Worm (Caenorhabditis elegans) whole organism, L2 larva: ENCODE data around the gene gex-4.

Experiments
- C34F6.9 ChIP-seq: fragments of 150-350 bp; optimal IDR thresholded peaks from 2 replicates; lab custom pipeline; 2014; ENCODE audit warnings: missing biosample characterization, missing genetic modification characterization
- F13H6.1 ChIP-seq: sonication (generic microtip); optimal IDR thresholded peaks from 2 replicates; lab custom pipeline; 2016; ENCODE audit warnings: missing genetic modification characterization, missing compliant biosample characterization
- R02D3.7 ChIP-seq: fragments of 150-350 bp; optimal IDR thresholded peaks from 2 replicates; lab custom pipeline; 2014; ENCODE audit warnings: missing biosample characterization, missing genetic modification characterization
- Y55F3AM.14 ChIP-seq: fragments of 200-800 bp; sonication (Bioruptor generic); optimal IDR thresholded peaks from 2 replicates; lab custom pipeline; 2018; ENCODE audit warnings: mild to moderate bottlenecking, missing genetic modification characterization, missing compliant biosample characterization
- ZK546.5 ChIP-seq: sonication (generic microtip); optimal IDR thresholded peaks from 2 replicates; lab custom pipeline; 2017; ENCODE audit warnings: missing biosample characterization, missing genetic modification characterization
- alr-1 ChIP-seq: fragments of 150-350 bp; optimal IDR thresholded peaks from 2 replicates; lab custom pipeline; 2014; ENCODE audit warnings: missing biosample characterization, missing genetic modification characterization
- aly-2 ChIP-seq: fragments of 150-350 bp; optimal IDR thresholded peaks from 2 replicates; lab custom pipeline; 2014; ENCODE audit warnings: missing biosample characterization, missing genetic modification characterization
- ama-1 ChIP-seq: fragments of 150-350 bp; optimal IDR thresholded peaks from 2 replicates; lab custom pipeline; 2018; ENCODE audit warnings: inconsistent platforms
- blmp-1 ChIP-seq: sonication (generic microtip); optimal IDR thresholded peaks from 2 replicates; lab custom pipeline; 2017; ENCODE audit warnings: missing genetic modification characterization, mild to moderate bottlenecking, missing compliant biosample characterization, antibody characterized with exemption, moderate library complexity; ENCODE audit not compliant: insufficient read depth
- ceh-16 ChIP-seq: fragments of 150-350 bp; optimal IDR thresholded peaks from 2 replicates; lab custom pipeline; 2014; ENCODE audit warnings: missing biosample characterization, missing genetic modification characterization
- ceh-82 ChIP-seq: fragments of 150-350 bp; optimal IDR thresholded peaks from 2 replicates; lab custom pipeline; 2014; ENCODE audit warnings: missing biosample characterization, missing genetic modification characterization
- crh-2 ChIP-seq: sonication (generic microtip); optimal IDR thresholded peaks from 2 replicates; lab custom pipeline; 2017; ENCODE audit warnings: missing biosample characterization, missing genetic modification characterization
- dmd-4 ChIP-seq: sonication (generic microtip); optimal IDR thresholded peaks from 2 replicates; lab custom pipeline; 2017; ENCODE audit warnings: missing biosample characterization, missing genetic modification characterization
- egl-27 ChIP-seq: sonication (generic microtip); optimal IDR thresholded peaks from 3 replicates; lab custom pipeline; 2017; ENCODE audit warnings: missing biosample characterization, missing genetic modification reagents, missing genetic modification characterization
- elt-1 ChIP-seq: fragments of 150-350 bp; optimal IDR thresholded peaks from 2 replicates; lab custom pipeline; 2014; ENCODE audit warnings: missing biosample characterization, missing genetic modification characterization
- elt-3 ChIP-seq: sonication (generic microtip); optimal IDR thresholded peaks from 2 replicates; lab custom pipeline; 2017; ENCODE audit warnings: missing biosample characterization, missing genetic modification characterization
- fos-1 ChIP-seq: fragments of 150-350 bp; optimal IDR thresholded peaks from 2 replicates; lab custom pipeline; 2014; ENCODE audit warnings: missing biosample characterization, missing genetic modification characterization
- gmeb-1 ChIP-seq: fragments of 150-350 bp; optimal IDR thresholded peaks from 2 replicates; lab custom pipeline; 2014; ENCODE audit warnings: missing biosample characterization, missing genetic modification characterization
- lin-11 ChIP-seq: fragments of 150-350 bp; sonication (generic microtip); optimal IDR thresholded peaks from 2 replicates; lab custom pipeline; 2014; ENCODE audit warnings: missing biosample characterization, missing genetic modification characterization, inconsistent platforms, mixed read lengths
- lin-13 ChIP-seq: fragments of 150-350 bp; optimal IDR thresholded peaks from 2 replicates; lab custom pipeline; 2014; ENCODE audit warnings: missing biosample characterization, missing genetic modification reagents, missing genetic modification characterization
- lin-39 ChIP-seq: fragments of 150-350 bp; optimal IDR thresholded peaks from 2 replicates; lab custom pipeline; 2014; ENCODE audit warnings: missing biosample characterization, missing genetic modification reagents, missing genetic modification characterization
- lsy-2 ChIP-seq, 2 experiments: fragments of 150-350 bp in 1 of 2; sonication (generic microtip) in 1 of 2; optimal IDR thresholded peaks; 2 replicates each; lab custom pipeline; 2014 to 2017; ENCODE audit warnings: missing biosample characterization in 2 of 2, missing genetic modification characterization in 2 of 2
- mab-5 ChIP-seq: fragments of 150-350 bp; optimal IDR thresholded peaks from 2 replicates; lab custom pipeline; 2014; ENCODE audit warnings: missing biosample characterization, missing genetic modification characterization
- mbf-1 ChIP-seq: sonication (generic microtip); optimal IDR thresholded peaks from 2 replicates; lab custom pipeline; 2017; ENCODE audit warnings: missing biosample characterization, missing genetic modification characterization
- mdl-1 ChIP-seq, 2 experiments: fragments of 150-350 bp in 1 of 2; sonication (generic microtip) in 1 of 2; optimal IDR thresholded peaks; 2 replicates each; lab custom pipeline; 2017; ENCODE audit warnings: missing biosample characterization in 2 of 2, missing genetic modification characterization in 2 of 2
- nhr-10 ChIP-seq: sonication (generic microtip); optimal IDR thresholded peaks from 2 replicates; lab custom pipeline; 2017; ENCODE audit warnings: missing biosample characterization, missing genetic modification characterization
- nhr-11 ChIP-seq: fragments of 150-350 bp; optimal IDR thresholded peaks from 2 replicates; lab custom pipeline; 2014; ENCODE audit warnings: missing biosample characterization, missing genetic modification characterization
- nhr-12 ChIP-seq: fragments of 150-350 bp; optimal IDR thresholded peaks from 2 replicates; lab custom pipeline; 2014; ENCODE audit warnings: missing biosample characterization, missing genetic modification characterization
- nhr-129 ChIP-seq: fragments of 150-350 bp; optimal IDR thresholded peaks from 2 replicates; lab custom pipeline; 2014; ENCODE audit warnings: missing biosample characterization, missing genetic modification characterization
- nhr-21 ChIP-seq: fragments of 150-350 bp; optimal IDR thresholded peaks from 2 replicates; lab custom pipeline; 2014; ENCODE audit warnings: missing biosample characterization, missing genetic modification characterization
- nhr-23 ChIP-seq: fragments of 150-350 bp; optimal IDR thresholded peaks from 2 replicates; lab custom pipeline; 2014; ENCODE audit warnings: missing biosample characterization, missing genetic modification reagents, missing genetic modification characterization
- nhr-237 ChIP-seq: fragments of 150-350 bp; optimal IDR thresholded peaks from 2 replicates; lab custom pipeline; 2014; ENCODE audit warnings: missing biosample characterization, missing genetic modification characterization
- nhr-25 ChIP-seq: fragments of 150-350 bp; sonication (generic microtip); optimal IDR thresholded peaks from 3 replicates; lab custom pipeline; 2014; ENCODE audit warnings: missing biosample characterization, missing genetic modification characterization
- nhr-6 ChIP-seq: fragments of 150-350 bp; optimal IDR thresholded peaks from 2 replicates; lab custom pipeline; 2014; ENCODE audit warnings: missing biosample characterization, missing genetic modification characterization
- nhr-77 ChIP-seq: fragments of 150-350 bp; optimal IDR thresholded peaks from 2 replicates; lab custom pipeline; 2014; ENCODE audit warnings: missing biosample characterization, missing genetic modification characterization
- peb-1 ChIP-seq: fragments of 150-350 bp; optimal IDR thresholded peaks from 2 replicates; lab custom pipeline; 2014; ENCODE audit warnings: missing biosample characterization, missing genetic modification characterization
- sem-4 ChIP-seq: fragments of 150-350 bp; optimal IDR thresholded peaks from 2 replicates; lab custom pipeline; 2014; ENCODE audit warnings: missing biosample characterization, missing genetic modification reagents, missing genetic modification characterization
- skn-1 ChIP-seq: sonication (generic microtip); optimal IDR thresholded peaks from 2 replicates; lab custom pipeline; 2017; ENCODE audit warnings: missing biosample characterization, missing genetic modification characterization
- sma-3 ChIP-seq: sonication (generic microtip); optimal IDR thresholded peaks from 2 replicates; lab custom pipeline; 2016; ENCODE audit warnings: missing genetic modification reagents, missing genetic modification characterization, missing compliant biosample characterization
- sma-9 ChIP-seq, 2 experiments: fragments of 150-350 bp in 1 of 2; sonication (generic microtip) in 1 of 2; optimal IDR thresholded peaks; 2 replicates each; lab custom pipeline; 2014 to 2016; ENCODE audit warnings: missing genetic modification characterization in 2 of 2, mild to moderate bottlenecking in 1 of 2, missing biosample characterization in 1 of 2, missing compliant biosample characterization in 1 of 2, missing genetic modification reagents in 1 of 2, moderate library complexity in 1 of 2
- snpc-4 ChIP-seq: fragments of 150-350 bp; optimal IDR thresholded peaks from 2 replicates; lab custom pipeline; 2014; ENCODE audit warnings: missing biosample characterization, missing genetic modification characterization
- unc-39 ChIP-seq: fragments of 150-350 bp; optimal IDR thresholded peaks from 2 replicates; lab custom pipeline; 2014; ENCODE audit warnings: missing biosample characterization, missing genetic modification characterization
- unc-55 ChIP-seq: fragments of 150-350 bp; sonication (generic microtip); optimal IDR thresholded peaks from 3 replicates; lab custom pipeline; 2014; ENCODE audit warnings: missing biosample characterization, missing genetic modification reagents, missing genetic modification characterization
- unc-62 ChIP-seq: fragments of 150-350 bp; optimal IDR thresholded peaks from 2 replicates; lab custom pipeline; 2014; ENCODE audit warnings: missing biosample characterization, missing genetic modification reagents, missing genetic modification characterization
- zag-1 ChIP-seq: fragments of 150-350 bp; optimal IDR thresholded peaks from 2 replicates; lab custom pipeline; 2014; ENCODE audit warnings: missing biosample characterization, missing genetic modification characterization
- ztf-1 ChIP-seq: fragments of 200-800 bp; sonication (Bioruptor generic); conservative IDR thresholded peaks from 2 replicates; pipeline ENCODE4 v1.3.6; 2022; ENCODE audit warnings: missing genetic modification characterization, missing compliant biosample characterization
- ztf-11 ChIP-seq: sonication (generic microtip); optimal IDR thresholded peaks from 2 replicates; lab custom pipeline; 2017; ENCODE audit warnings: missing biosample characterization, missing genetic modification characterization
- ztf-4 ChIP-seq: fragments of 150-350 bp; optimal IDR thresholded peaks from 2 replicates; lab custom pipeline; 2014; ENCODE audit warnings: missing biosample characterization, missing genetic modification characterization

Gene gex-4

ce11 chrIII:12250114-12250792, 31.8 kb upstream of the gex-4 start, which contains the start of the genes tim-1 and Y75B8A.23:
Gene tim-1, minus strand, starts transcription at chrIII:12250164.
Gene Y75B8A.23, plus strand, starts transcription at chrIII:12250660.
- no peak for TF ChIP-seq peb-1
- peak; percentile 92 for TF ChIP-seq unc-55 (GFP tag; lab: Kevin White, UChicago)
- peak; percentile 99 for TF ChIP-seq crh-2 (tag; lab: Kevin White, UChicago)
- TF ChIP-seq alr-1 (tag; lab: Kevin White, UChicago) = no peak
- no peak for TF ChIP-seq ztf-11
- peak; percentile 97 for TF ChIP-seq gmeb-1 (tag; lab: Kevin White, UChicago)
- TF ChIP-seq nhr-11 (tag; lab: Kevin White, UChicago) = peak; percentile 74
- TF ChIP-seq sma-9 (GFP tag; optimal IDR thresholded peaks at IDR 0.05; lab: Kevin White, UChicago) = peak; percentile 79
- no peak for TF ChIP-seq sma-9 (tag; optimal IDR thresholded peaks at IDR 0.05; lab: Kevin White, UChicago)
- TF ChIP-seq lsy-2 (tag; optimal IDR thresholded peaks at IDR 0.05; lab: Kevin White, UChicago) = peak; percentile 89 to 94
- TF ChIP-seq ZK546.5 (tag; lab: Kevin White, UChicago) = peak; percentile 32
- TF ChIP-seq nhr-21 (tag; lab: Kevin White, UChicago) = peak; percentile 97
- TF ChIP-seq nhr-77 (tag; lab: Kevin White, UChicago) = peak; percentile 84
- peak; percentile 99 for TF ChIP-seq sem-4 (tag; lab: Kevin White, UChicago)
- TF ChIP-seq lin-13 = peak; percentile 96
- peak; percentile 77 for TF ChIP-seq ceh-16 (tag; lab: Kevin White, UChicago)
- peak; percentile 89 for TF ChIP-seq nhr-129
- TF ChIP-seq nhr-10 (tag; lab: Kevin White, UChicago) = peak; percentile 89
- peak; percentile 24 for TF ChIP-seq skn-1 (tag; lab: Kevin White, UChicago)
- no peak for TF ChIP-seq ztf-1 (GFP tag; lab: Robert Waterston, UW)
- TF ChIP-seq dmd-4 (tag; lab: Kevin White, UChicago) = peak; percentile 48
- peak; percentile 52 for TF ChIP-seq R02D3.7
- TF ChIP-seq lin-11 (tag; lab: Kevin White, UChicago) = peak; percentile 93
- TF ChIP-seq nhr-237 = peak; percentile 37
- peak; percentile 77 for TF ChIP-seq nhr-6 (tag; lab: Kevin White, UChicago)
- peak; percentile 84 for TF ChIP-seq zag-1 (tag; lab: Kevin White, UChicago)
- peak; percentile 53 for TF ChIP-seq elt-1 (tag; lab: Kevin White, UChicago)
- TF ChIP-seq mab-5 = peak; percentile 94
- peak; percentile 66 to 85 for TF ChIP-seq mdl-1 (tag; optimal IDR thresholded peaks at IDR 0.05; lab: Kevin White, UChicago)
- no peak for TF ChIP-seq lin-39
- TF ChIP-seq nhr-25 (tag; lab: Kevin White, UChicago) = peak; percentile 90
- no peak for TF ChIP-seq nhr-23
- peak; percentile 53 for TF ChIP-seq nhr-12 (tag; lab: Kevin White, UChicago)
- peak; percentile 65 for TF ChIP-seq blmp-1 (tag; lab: Kevin White, UChicago)
- TF ChIP-seq mbf-1 = no peak
- peak; percentile 90 for TF ChIP-seq ztf-4 (tag; lab: Kevin White, UChicago)
- TF ChIP-seq unc-39 = no peak
- peak; percentile 84 for TF ChIP-seq C34F6.9 (tag; lab: Kevin White, UChicago)
- peak; percentile 99 for TF ChIP-seq ama-1 (lab: Kevin White, UChicago)
- TF ChIP-seq aly-2 (tag; lab: Kevin White, UChicago) = peak; percentile 38
- TF ChIP-seq egl-27 (tag; lab: Kevin White, UChicago) = peak; percentile 84
- peak; percentile 100 for TF ChIP-seq snpc-4 (tag; lab: Kevin White, UChicago)
- TF ChIP-seq unc-62 = no peak
- peak; percentile 96 for TF ChIP-seq fos-1
- TF ChIP-seq sma-3 (GFP tag; lab: Kevin White, UChicago) = peak; percentile 98
- TF ChIP-seq Y55F3AM.14 (GFP tag; lab: Kevin White, UChicago) = peak; percentile 86
- TF ChIP-seq ceh-82 = peak; percentile 81
- peak; percentile 94 for TF ChIP-seq F13H6.1 (tag; lab: Kevin White, UChicago)
- no peak for TF ChIP-seq elt-3 (tag; lab: Kevin White, UChicago)
